Fruit fly (Drosophila melanogaster): Measurements from ENCODE around the gene CG4995.

Gene CG4995

DNA sequence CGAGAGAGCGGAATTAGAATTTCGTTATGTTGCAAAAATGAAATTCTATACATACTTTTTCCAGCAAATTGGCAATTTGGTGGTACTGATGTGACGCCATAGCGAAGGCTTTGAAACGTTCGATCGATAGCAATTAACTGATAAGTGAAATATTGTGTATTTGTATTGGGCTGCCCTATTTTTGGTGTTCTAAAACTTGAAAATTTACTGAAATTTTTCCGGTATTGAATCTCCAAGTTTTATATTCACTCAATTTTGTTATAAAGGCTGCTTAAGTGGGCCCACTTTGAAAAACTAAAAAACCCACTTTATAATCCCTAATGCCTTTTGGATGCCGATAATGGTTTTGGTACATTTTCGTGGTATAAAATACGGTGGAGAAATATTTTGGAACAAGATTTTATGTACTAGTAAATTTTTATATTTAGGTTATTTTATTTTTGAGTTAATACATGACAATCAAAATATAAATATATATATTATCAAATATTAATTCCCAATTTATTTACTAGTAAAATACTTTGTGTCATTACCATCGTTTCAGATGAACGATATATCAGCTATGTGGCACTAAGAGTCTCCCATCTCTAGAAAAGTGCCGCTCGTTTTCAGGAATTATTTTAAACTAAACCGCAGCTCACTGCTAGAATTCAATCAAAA, 40.3 kb downstream of the CG4995 start, which contains the start of the genes Cand1 and pim (continued):
- TF ChIP-seq CG12391 (tag; optimal IDR thresholded peaks at IDR 0.05) (peak; percentile 59), Lhr (GFP tag; optimal IDR thresholded peaks at IDR 0.05) (peak; percentile 53), vnd (GFP tag; IDR thresholded peaks at IDR 0.05; ENCODE audit: partially characterized antibody) (peak; percentile 33; the same call in 1 of the 3 replicates), CG15479 (GFP tag; optimal IDR thresholded peaks at IDR 0.05) (no peak), CG33557 (GFP tag; optimal IDR thresholded peaks at IDR 0.05) (peak; percentile 10), row (GFP tag; IDR thresholded peaks at IDR 0.05) (peak; percentile 78), CG2129 (GFP tag; IDR thresholded peaks at IDR 0.05; ENCODE audit: partially characterized antibody) (0 out of 2 replicates have a peak, but pooled peaks have one; percentile 16), Dll (GFP tag; IDR thresholded peaks at IDR 0.05; ENCODE audit: partially characterized antibody) (peak; percentile 76), MESR4 (GFP tag; optimal IDR thresholded peaks at IDR 0.05) (peak; percentile 57), CG9797 (GFP tag; optimal IDR thresholded peaks at IDR 0.05) (peak; percentile 59), Nf-YC (tag; optimal IDR thresholded peaks at IDR 0.05) (peak; percentile 65), Abd-B (GFP tag; optimal IDR thresholded peaks at IDR 0.05) (peak; percentile 36), pzg (GFP tag; optimal IDR thresholded peaks at IDR 0.05) (peak; percentile 58), CG2116 (GFP tag; optimal IDR thresholded peaks at IDR 0.05) (peak; percentile 31), Atf3 (GFP tag; optimal IDR thresholded peaks at IDR 0.05) (no peak), CG16779 (GFP tag; IDR thresholded peaks at IDR 0.05) (no peak), sisA (GFP tag; IDR thresholded peaks at IDR 0.05) (no peak)

DNA sequence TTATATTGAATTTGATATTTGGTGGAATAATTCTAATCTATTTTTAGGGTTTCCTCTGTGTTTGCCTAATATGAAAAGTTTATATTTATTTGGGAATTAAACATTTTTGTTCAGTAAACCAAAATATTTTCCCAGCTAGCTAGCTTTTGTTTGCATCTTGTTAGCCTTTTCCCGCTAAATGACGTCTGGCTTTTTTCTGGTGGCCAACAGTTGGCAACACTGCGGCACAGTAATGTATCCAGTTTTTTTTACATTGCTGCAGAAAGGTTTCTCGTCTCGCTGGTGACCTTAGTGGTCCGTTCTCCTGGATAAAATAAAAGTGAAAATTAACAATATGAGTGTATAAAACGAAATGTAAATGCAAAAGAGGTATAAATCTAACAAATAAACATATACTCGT, 42.0 kb downstream of the CG4995 start, which contains the start of gene lft:
Gene lft, plus strand, starts transcription at position 243 of the 400 bp plus-strand sequence.
- peak; percentile 73 for TF ChIP-seq Med (GFP tag)
- TF ChIP-seq YL-1 (GFP tag; optimal IDR thresholded peaks at IDR 0.05), result peak; percentile 32
- no peak for TF ChIP-seq exex (tag; optimal IDR thresholded peaks at IDR 0.05)
- TF ChIP-seq CG3995 (GFP tag; optimal IDR thresholded peaks at IDR 0.05), result no peak
- no peak for TF ChIP-seq CG18764 (GFP tag; optimal IDR thresholded peaks at IDR 0.05)
- no peak for TF ChIP-seq CG33213 (GFP tag; optimal IDR thresholded peaks at IDR 0.05)
- no peak for TF ChIP-seq caup (GFP tag; optimal IDR thresholded peaks at IDR 0.05; ENCODE audit: severe bottlenecking)
- TF ChIP-seq sc (optimal IDR thresholded peaks at IDR 0.05), result no peak
- no peak for TF ChIP-seq sc (GFP tag; optimal IDR thresholded peaks at IDR 0.05)
- TF ChIP-seq CG3847 (GFP tag; IDR thresholded peaks at IDR 0.05), result no peak
- no peak for TF ChIP-seq ems (GFP tag; optimal IDR thresholded peaks at IDR 0.05)
- TF ChIP-seq HLHmδ (GFP tag; optimal IDR thresholded peaks at IDR 0.05), result no peak
- no peak for TF ChIP-seq ewg (GFP tag; optimal IDR thresholded peaks at IDR 0.05)
- no peak for TF ChIP-seq dpn (GFP tag; optimal IDR thresholded peaks at IDR 0.05)
- peak; percentile 31 for TF ChIP-seq CG8924 (tag; optimal IDR thresholded peaks at IDR 0.05)
- TF ChIP-seq Usf (GFP tag; optimal IDR thresholded peaks at IDR 0.05), result no peak
- no peak for TF ChIP-seq CG8089 (GFP tag; optimal IDR thresholded peaks at IDR 0.05)
- no peak for TF ChIP-seq crp (GFP tag; optimal IDR thresholded peaks at IDR 0.05)
- no peak for TF ChIP-seq CG18262 (tag; optimal IDR thresholded peaks at IDR 0.05)
- TF ChIP-seq Sry-δ (GFP tag; optimal IDR thresholded peaks at IDR 0.05), result peak; percentile 36
- TF ChIP-seq CG1233 (GFP tag; optimal IDR thresholded peaks at IDR 0.05), result no peak
- no peak for TF ChIP-seq zen2 (GFP tag; IDR thresholded peaks at IDR 0.05; ENCODE audit: partially characterized antibody)
- TF ChIP-seq CG17802 (tag; optimal IDR thresholded peaks at IDR 0.05), result no peak
- TF ChIP-seq hth (optimal IDR thresholded peaks at IDR 0.05), result no peak
- TF ChIP-seq HHEX (GFP tag; optimal IDR thresholded peaks at IDR 0.05), result no peak
- TF ChIP-seq CG17829 (tag; optimal IDR thresholded peaks at IDR 0.05), result no peak
- TF ChIP-seq dmrt11E (tag; optimal IDR thresholded peaks at IDR 0.05), result no peak
- no peak for TF ChIP-seq Dfd (GFP tag; optimal IDR thresholded peaks at IDR 0.05)
- TF ChIP-seq CG2678 (tag; optimal IDR thresholded peaks at IDR 0.05), result no peak
- TF ChIP-seq CG6254 (GFP tag; optimal IDR thresholded peaks at IDR 0.05), result no peak
- no peak for TF ChIP-seq CG3726 (GFP tag; IDR thresholded peaks at IDR 0.05)
- TF ChIP-seq pzg (GFP tag; optimal IDR thresholded peaks at IDR 0.05), result peak; percentile 24
